Fruit fly (Drosophila melanogaster): ENCODE measurements around the gene Cpr67B.

Gene Cpr67B

DNA sequence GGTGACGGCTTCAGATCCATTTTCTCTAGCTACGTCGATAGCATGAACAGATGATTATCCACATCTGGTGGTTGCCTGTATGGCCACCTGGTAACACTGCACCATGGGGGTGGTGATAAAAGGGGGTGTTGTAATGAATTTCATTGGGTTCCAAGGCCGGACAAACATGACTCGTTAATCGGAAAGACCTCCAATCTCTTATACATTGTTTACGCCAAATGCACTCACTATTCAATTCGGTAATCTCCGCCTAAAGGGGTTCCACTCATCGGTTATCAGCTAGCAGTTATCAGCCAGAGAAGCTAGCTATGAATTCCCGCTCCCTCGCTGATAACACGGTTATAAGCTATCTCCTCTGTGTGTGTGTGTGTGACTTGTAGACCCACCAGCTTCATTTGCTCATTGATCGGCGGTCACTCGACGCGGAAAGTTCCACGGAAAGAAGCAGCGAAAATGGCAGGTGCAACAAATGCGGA lies 44.3 kb upstream of the Cpr67B start, which contains the start of gene Pdxk (continued):
- TF ChIP-seq CG17186 (GFP tag; optimal IDR thresholded peaks at IDR 0.05) (peak; percentile 68), BEAF-32 (GFP tag; optimal IDR thresholded peaks at IDR 0.05) (peak; percentile 38), dmrt99B (tag; optimal IDR thresholded peaks at IDR 0.05) (no peak), crol (GFP tag; IDR thresholded peaks at IDR 0.05) (peak; percentile 78), stc (GFP tag; IDR thresholded peaks at IDR 0.05) (no peak; the same call in 1 of the 2 replicates), CG33213 (GFP tag; optimal IDR thresholded peaks at IDR 0.05) (no peak), dan (GFP tag; IDR thresholded peaks at IDR 0.05) (no peak)

DNA sequence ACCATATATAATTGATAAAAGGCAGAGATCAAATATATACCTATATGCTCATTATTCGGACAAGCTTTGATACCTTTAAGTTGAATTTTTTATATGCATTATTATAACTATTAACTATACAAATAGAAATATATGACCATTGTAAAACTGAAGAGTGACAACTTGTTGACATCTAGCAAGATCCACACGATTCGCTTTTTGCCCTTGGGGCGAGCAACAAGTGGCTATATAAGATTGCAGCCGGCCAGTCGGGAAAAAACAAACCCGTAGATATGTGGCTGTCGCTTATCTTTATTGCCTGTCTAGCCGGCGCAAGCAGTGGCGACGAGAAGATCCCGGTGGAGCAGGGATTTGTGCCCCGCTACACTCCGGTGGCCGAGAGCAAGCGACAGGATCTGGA lies 42.7 kb upstream of the Cpr67B start, which contains the start of gene CG34456:
CG34456 (plus strand) TSS at position 215 of the 400 bp plus-strand sequence.
- TF ChIP-seq CG34376 (GFP tag; optimal IDR thresholded peaks at IDR 0.05), result peak; percentile 25
- TF ChIP-seq sug (tag; optimal IDR thresholded peaks at IDR 0.05), result peak; percentile 9
- TF ChIP-seq Atf-2 (GFP tag; optimal IDR thresholded peaks at IDR 0.05), result no peak
- no peak for TF ChIP-seq CG1024 (GFP tag; IDR thresholded peaks at IDR 0.05)
- no peak for TF ChIP-seq abd-A (tag; optimal IDR thresholded peaks at IDR 0.05)
- TF ChIP-seq CG10959 (GFP tag; IDR thresholded peaks at IDR 0.05), result no peak
- TF ChIP-seq oc (tag; optimal IDR thresholded peaks at IDR 0.05), result no peak
- no peak for TF ChIP-seq CG9437 (GFP tag; optimal IDR thresholded peaks at IDR 0.05)
- no peak for TF ChIP-seq NFAT (GFP tag; IDR thresholded peaks at IDR 0.05)
- TF ChIP-seq Side (GFP tag; optimal IDR thresholded peaks at IDR 0.05), result no peak
- TF ChIP-seq B-H1 (GFP tag; IDR thresholded peaks at IDR 0.05), result no peak
- TF ChIP-seq CG8765 (GFP tag; IDR thresholded peaks at IDR 0.05), result no peak
- TF ChIP-seq CG16813 (GFP tag; IDR thresholded peaks at IDR 0.05; ENCODE audit: partially characterized antibody), result no peak
- no peak for TF ChIP-seq Lhr (GFP tag; optimal IDR thresholded peaks at IDR 0.05)
- TF ChIP-seq CG13296 (GFP tag; optimal IDR thresholded peaks at IDR 0.05), result peak; percentile 26
- peak; percentile 2 for TF ChIP-seq CG13894 (tag; optimal IDR thresholded peaks at IDR 0.05)
- no peak for TF ChIP-seq sens-2 (GFP tag; IDR thresholded peaks at IDR 0.05)
- TF ChIP-seq nerfin-2 (GFP tag; IDR thresholded peaks at IDR 0.05; ENCODE audit: partially characterized antibody), result no peak

DNA sequence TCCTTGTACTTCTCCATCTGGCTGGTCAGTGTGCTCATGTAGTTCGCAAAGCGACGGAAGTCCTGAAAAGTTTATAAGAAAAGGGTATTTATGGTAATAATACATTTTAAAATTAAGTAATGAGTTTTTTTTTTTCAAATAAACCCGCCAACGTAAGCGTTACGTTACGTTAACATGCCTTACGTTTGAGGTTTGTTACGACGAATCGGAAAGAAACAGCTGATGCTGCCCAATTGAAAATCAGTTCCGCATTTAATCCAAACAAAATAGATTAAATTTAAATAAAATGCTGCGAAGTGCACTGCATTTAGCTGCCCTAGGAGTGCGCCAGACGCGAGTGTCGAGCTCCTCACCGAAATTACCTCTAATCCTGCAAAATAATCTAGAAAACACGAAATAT lies 40.5 kb upstream of the Cpr67B start, which contains the start of gene mRRF1:
mRRF1 (plus strand) TSS at position 220 of the 400 bp plus-strand sequence.
- TF ChIP-seq CG15514 (GFP tag; optimal IDR thresholded peaks at IDR 0.05) (peak; percentile 40), CG13287 (GFP tag; IDR thresholded peaks at IDR 0.05; ENCODE audit: partially characterized antibody) (peak; percentile 36; the same call in 1 of the 2 replicates), CG8089 (GFP tag; optimal IDR thresholded peaks at IDR 0.05) (no peak), E2f2 (GFP tag; IDR thresholded peaks at IDR 0.05) (peak; percentile 81), CG17829 (tag; optimal IDR thresholded peaks at IDR 0.05) (no peak), MBD-R2 (GFP tag; IDR thresholded peaks at IDR 0.05) (peak; percentile 41; the same call in 1 of the 2 replicates), Dp (GFP tag; optimal IDR thresholded peaks at IDR 0.05) (peak; percentile 70), jigr1 (GFP tag; IDR thresholded peaks at IDR 0.05) (no peak), CG34224 (GFP tag; IDR thresholded peaks at IDR 0.05; ENCODE audit: partially characterized antibody) (peak; percentile 35; the same call in 1 of the 3 replicates), Opbp (GFP tag; IDR thresholded peaks at IDR 0.05; ENCODE audit: partially characterized antibody) (no peak), mirr (GFP tag; optimal IDR thresholded peaks at IDR 0.05) (no peak), Ada2b (GFP tag; IDR thresholded peaks at IDR 0.05) (no peak), CG9437 (GFP tag; optimal IDR thresholded peaks at IDR 0.05) (peak; percentile 99), Pdp1 (GFP tag; optimal IDR thresholded peaks at IDR 0.05) (peak in 1 of 2 experiments; percentile 66), Sry-δ (GFP tag; optimal IDR thresholded peaks at IDR 0.05) (no peak), gsb-n (tag; optimal IDR thresholded peaks at IDR 0.05) (peak; percentile 9), CG4424 (GFP tag; optimal IDR thresholded peaks at IDR 0.05) (no peak), fd64A (GFP tag; optimal IDR thresholded peaks at IDR 0.05) (no peak), CG17359 (tag; optimal IDR thresholded peaks at IDR 0.05) (peak; percentile 76), CG8388 (GFP tag; optimal IDR thresholded peaks at IDR 0.05) (no peak), NK7.1 (GFP tag; optimal IDR thresholded peaks at IDR 0.05) (no peak), crp (GFP tag; optimal IDR thresholded peaks at IDR 0.05) (peak in 1 of 2 experiments; percentile 80)
